Worm (Caenorhabditis elegans): ENCODE measurements around the gene dyf-2.

Gene dyf-2

ce11 chrIII:13721066-13721465 is 34.8 kb upstream of the dyf-2 start:
- TF ChIP-seq klf-2 (GFP tag; conservative IDR thresholded peaks at IDR 0.05) = no peak; the same call in 1 of the 2 replicates
- peak; percentile 48; the same call in 1 of the 2 replicates for TF ChIP-seq ztf-23 (GFP tag; IDR thresholded peaks at IDR 0.05)
- TF ChIP-seq cog-1 (tag; optimal IDR thresholded peaks at IDR 0.05) = peak; percentile 22
- TF ChIP-seq flt-1 (GFP tag; IDR thresholded peaks at IDR 0.05) = peak; percentile 80
- TF ChIP-seq tab-1 (GFP tag; IDR thresholded peaks at IDR 0.05) = peak; percentile 73; the same call in 1 of the 2 replicates
- TF ChIP-seq T22C8.4 (GFP tag; IDR thresholded peaks at IDR 0.05) = no peak
- no peak for TF ChIP-seq ref-1 (GFP tag; conservative IDR thresholded peaks at IDR 0.05)
- TF ChIP-seq med-1 (GFP tag; optimal IDR thresholded peaks at IDR 0.05; ENCODE audit: insufficient read depth) = no peak
- no peak for TF ChIP-seq ztf-29 (GFP tag; IDR thresholded peaks at IDR 0.05)

ce11 chrIII:13720190-13720741 is 34.0 kb upstream of the dyf-2 start:
- TF ChIP-seq cog-1 (tag; optimal IDR thresholded peaks at IDR 0.05) (peak; percentile 4), ztf-23 (GFP tag; IDR thresholded peaks at IDR 0.05) (no peak), tab-1 (GFP tag; IDR thresholded peaks at IDR 0.05) (peak; percentile 59; the same call in 1 of the 2 replicates), flt-1 (GFP tag; IDR thresholded peaks at IDR 0.05) (peak; percentile 55; the same call in 1 of the 2 replicates)

ce11 chrIII:13719247-13719758 is 33.1 kb upstream of the dyf-2 start:
- TF ChIP-seq ref-1 (GFP tag; conservative IDR thresholded peaks at IDR 0.05) = no peak

DNA sequence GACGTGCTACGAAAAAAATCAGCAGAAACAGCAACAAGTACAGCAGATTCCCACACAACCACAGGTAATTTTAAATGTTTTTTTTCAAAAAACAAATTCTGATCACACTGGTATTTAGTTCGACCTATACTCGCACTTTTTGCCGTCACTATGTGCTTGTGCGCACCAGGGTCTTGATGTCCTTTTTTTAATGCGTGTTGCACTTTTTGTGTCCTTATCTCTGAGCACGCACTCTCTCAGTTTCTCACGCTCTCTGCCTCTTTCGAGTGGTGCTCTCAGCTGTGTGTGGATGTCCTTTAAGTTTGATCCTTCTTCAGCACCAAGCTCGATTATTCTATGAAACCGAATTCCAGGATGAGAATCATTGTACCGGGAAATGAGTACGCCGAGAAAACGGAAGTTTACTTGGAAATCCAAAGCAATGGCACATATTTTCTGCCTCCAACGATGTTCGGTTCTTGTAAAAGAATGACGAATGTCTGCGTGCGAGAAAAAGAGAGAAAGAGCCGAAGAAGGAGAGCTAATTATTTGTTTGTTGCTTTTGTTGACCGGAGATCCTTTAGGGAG is 32.2 kb upstream of the dyf-2 start:
- TF ChIP-seq T22C8.4 (GFP tag; IDR thresholded peaks at IDR 0.05) (no peak), tab-1 (GFP tag; IDR thresholded peaks at IDR 0.05) (no peak), ztf-29 (GFP tag; IDR thresholded peaks at IDR 0.05) (no peak), klf-2 (GFP tag; conservative IDR thresholded peaks at IDR 0.05) (no peak), cog-1 (tag; optimal IDR thresholded peaks at IDR 0.05) (no peak), med-1 (GFP tag; optimal IDR thresholded peaks at IDR 0.05; ENCODE audit: insufficient read depth) (no peak), ref-1 (GFP tag; conservative IDR thresholded peaks at IDR 0.05) (no peak; the same call in 1 of the 2 replicates), flt-1 (GFP tag; IDR thresholded peaks at IDR 0.05) (no peak), ztf-23 (GFP tag; IDR thresholded peaks at IDR 0.05) (no peak)

ce11 chrIII:13717505-13717904 is 31.3 kb upstream of the dyf-2 start:
- TF ChIP-seq flt-1 (GFP tag; IDR thresholded peaks at IDR 0.05) (peak; percentile 82), klf-2 (GFP tag; conservative IDR thresholded peaks at IDR 0.05) (no peak), ztf-23 (GFP tag; IDR thresholded peaks at IDR 0.05) (peak; percentile 55; the same call in 1 of the 2 replicates), T22C8.4 (GFP tag; IDR thresholded peaks at IDR 0.05) (no peak), tab-1 (GFP tag; IDR thresholded peaks at IDR 0.05) (0 out of 2 replicates have a peak, but pooled peaks have one; percentile 73)

DNA sequence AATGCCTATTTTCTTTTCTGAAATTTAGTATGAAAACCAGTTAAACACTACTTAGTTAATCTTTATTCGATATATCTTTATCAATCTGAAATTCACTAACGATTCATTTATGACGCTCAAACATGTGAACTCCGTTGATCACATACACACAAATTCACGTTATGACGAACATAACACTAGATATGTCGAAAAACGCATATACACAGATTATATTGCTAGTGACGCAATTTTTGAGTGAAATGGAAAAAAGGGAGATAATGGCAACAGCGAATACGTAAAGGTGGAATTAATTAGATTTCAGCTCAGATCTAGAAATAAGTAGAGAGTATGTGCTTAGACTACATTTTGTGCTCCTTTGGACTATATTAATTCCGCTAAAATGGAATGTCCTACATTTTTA is 30.6 kb upstream of the dyf-2 start:
- TF ChIP-seq cog-1 (tag; optimal IDR thresholded peaks at IDR 0.05) (no peak), ztf-29 (GFP tag; IDR thresholded peaks at IDR 0.05) (no peak), flt-1 (GFP tag; IDR thresholded peaks at IDR 0.05) (no peak), med-1 (GFP tag; optimal IDR thresholded peaks at IDR 0.05; ENCODE audit: insufficient read depth) (no peak), klf-2 (GFP tag; conservative IDR thresholded peaks at IDR 0.05) (no peak), ref-1 (GFP tag; conservative IDR thresholded peaks at IDR 0.05) (no peak), ztf-23 (GFP tag; IDR thresholded peaks at IDR 0.05) (no peak), T22C8.4 (GFP tag; IDR thresholded peaks at IDR 0.05) (no peak), tab-1 (GFP tag; IDR thresholded peaks at IDR 0.05) (no peak)

- TF ChIP-seq T22C8.4 (GFP tag; IDR thresholded peaks at IDR 0.05) (no peak), flt-1 (GFP tag; IDR thresholded peaks at IDR 0.05) (no peak), cog-1 (tag; optimal IDR thresholded peaks at IDR 0.05) (no peak), klf-2 (GFP tag; conservative IDR thresholded peaks at IDR 0.05) (no peak), tab-1 (GFP tag; IDR thresholded peaks at IDR 0.05) (no peak), ztf-23 (GFP tag; IDR thresholded peaks at IDR 0.05) (no peak), ztf-29 (GFP tag; IDR thresholded peaks at IDR 0.05) (no peak), ref-1 (GFP tag; conservative IDR thresholded peaks at IDR 0.05) (no peak), med-1 (GFP tag; optimal IDR thresholded peaks at IDR 0.05; ENCODE audit: insufficient read depth) (no peak)
Observed at ce11 chrIII:13716266-13716665, 30.0 kb upstream of the dyf-2 start.

DNA sequence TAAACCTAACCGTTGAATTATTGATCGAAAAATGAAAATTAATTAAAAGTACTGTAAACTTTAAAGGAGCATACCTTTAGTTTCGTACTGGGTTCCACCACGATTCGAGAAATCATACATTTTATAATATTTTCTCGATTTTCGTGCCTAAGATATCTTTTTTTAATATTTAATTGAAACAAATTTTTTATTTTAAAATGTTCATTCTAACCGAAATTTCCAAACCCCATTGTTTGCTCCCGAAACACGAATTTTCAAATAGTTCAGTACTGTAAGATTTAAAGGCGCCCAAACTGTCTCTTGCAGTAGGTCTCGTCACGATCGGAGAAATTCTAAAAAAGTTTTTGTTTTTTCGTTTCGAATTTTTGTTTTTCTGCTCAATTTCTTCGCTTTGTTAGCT is 28.7 kb upstream of the dyf-2 start:
- TF ChIP-seq ztf-29 (GFP tag; IDR thresholded peaks at IDR 0.05) (no peak), tab-1 (GFP tag; IDR thresholded peaks at IDR 0.05) (no peak), T22C8.4 (GFP tag; IDR thresholded peaks at IDR 0.05) (no peak), flt-1 (GFP tag; IDR thresholded peaks at IDR 0.05) (no peak), ztf-23 (GFP tag; IDR thresholded peaks at IDR 0.05) (no peak), cog-1 (tag; optimal IDR thresholded peaks at IDR 0.05) (no peak), ref-1 (GFP tag; conservative IDR thresholded peaks at IDR 0.05) (no peak), med-1 (GFP tag; optimal IDR thresholded peaks at IDR 0.05; ENCODE audit: insufficient read depth) (no peak), klf-2 (GFP tag; conservative IDR thresholded peaks at IDR 0.05) (no peak)

ce11 chrIII:13713807-13714206 is 27.6 kb upstream of the dyf-2 start:
- TF ChIP-seq cog-1 (tag; optimal IDR thresholded peaks at IDR 0.05) (no peak), flt-1 (GFP tag; IDR thresholded peaks at IDR 0.05) (0 out of 2 replicates have a peak, but pooled peaks have one; percentile 47)

ce11 chrIII:13712854-13713293 is 26.6 kb upstream of the dyf-2 start:
- TF ChIP-seq flt-1 (GFP tag; IDR thresholded peaks at IDR 0.05) (0 out of 2 replicates have a peak, but pooled peaks have one; percentile 57), cog-1 (tag; optimal IDR thresholded peaks at IDR 0.05) (peak; percentile 66), ztf-29 (GFP tag; IDR thresholded peaks at IDR 0.05) (no peak), ztf-23 (GFP tag; IDR thresholded peaks at IDR 0.05) (no peak), tab-1 (GFP tag; IDR thresholded peaks at IDR 0.05) (no peak), ref-1 (GFP tag; conservative IDR thresholded peaks at IDR 0.05) (no peak), med-1 (GFP tag; optimal IDR thresholded peaks at IDR 0.05; ENCODE audit: insufficient read depth) (no peak), T22C8.4 (GFP tag; IDR thresholded peaks at IDR 0.05) (no peak), klf-2 (GFP tag; conservative IDR thresholded peaks at IDR 0.05) (no peak)
